Fruit fly (Drosophila melanogaster): ENCODE data around the gene Patsas.

Gene Patsas

dm6 chr2L:12112943-12113557 is 10.0 kb upstream of the Patsas start (continued):
- TF ChIP-seq rgr (GFP tag; optimal IDR thresholded peaks at IDR 0.05) (peak; percentile 12), Mio (GFP tag; optimal IDR thresholded peaks at IDR 0.05) (no peak)

dm6 chr2L:12110810-12111209 is 7.7 kb upstream of the Patsas start, which contains the start of gene Phae2:
Gene Phae2, plus strand, starts transcription at chr2L:12111110.
- no peak for TF ChIP-seq Jra (GFP tag; optimal IDR thresholded peaks at IDR 0.05)
- no peak for TF ChIP-seq br (GFP tag; optimal IDR thresholded peaks at IDR 0.05)
- TF ChIP-seq rgr (GFP tag; optimal IDR thresholded peaks at IDR 0.05), result no peak
- TF ChIP-seq fru (GFP tag; optimal IDR thresholded peaks at IDR 0.05), result no peak

DNA sequence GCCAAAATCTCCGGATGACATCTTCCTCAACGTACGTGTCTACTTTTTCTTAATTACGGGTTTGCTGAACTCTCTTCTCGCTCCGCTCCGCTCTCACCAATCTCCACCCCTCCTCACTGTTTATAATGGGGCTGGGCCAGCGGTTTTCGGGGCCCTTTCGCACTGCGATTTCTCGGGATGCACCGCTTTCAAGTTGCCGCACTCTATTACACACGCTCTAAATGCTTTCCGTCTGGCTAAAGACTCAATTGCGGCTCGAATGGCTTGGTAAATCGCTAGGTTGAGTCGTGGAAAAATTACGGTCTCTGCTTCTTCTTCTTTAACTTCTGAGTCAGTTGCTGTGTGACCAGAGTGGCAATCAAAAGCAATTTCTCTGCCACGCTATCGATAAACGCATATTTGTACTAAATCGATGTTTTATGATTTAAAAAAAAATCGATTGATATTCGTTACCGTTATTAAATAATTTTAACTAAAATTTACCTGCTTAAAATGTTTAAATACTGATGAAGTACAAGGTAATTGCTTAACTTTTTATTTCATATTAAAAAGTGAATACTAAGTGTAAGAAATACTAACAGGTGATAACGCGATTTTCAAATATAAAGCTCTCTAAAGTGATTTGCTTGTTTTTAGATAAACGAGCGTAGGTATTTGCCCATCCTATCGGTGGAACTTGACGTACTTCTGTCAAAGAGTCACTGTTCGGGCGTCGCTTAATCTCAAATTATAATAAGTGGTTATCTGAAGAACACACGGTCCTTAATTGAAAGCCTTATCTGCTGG is 5.9 kb upstream of the Patsas start, which contains the start of the genes Rab6 and Phae1:
TSS of gene Rab6 (minus strand) at position 338 of the 786 bp plus-strand sequence.
TSS of gene Phae1 (plus strand) at position 639 of the 786 bp plus-strand sequence.
- TF ChIP-seq h (GFP tag; optimal IDR thresholded peaks at IDR 0.05) (peak; percentile 34), Jra (GFP tag; optimal IDR thresholded peaks at IDR 0.05) (peak; percentile 46), Rel (GFP tag; optimal IDR thresholded peaks at IDR 0.05) (no peak), Rel (tag; optimal IDR thresholded peaks at IDR 0.05) (peak; percentile 54), Sp1 (GFP tag; optimal IDR thresholded peaks at IDR 0.05) (peak; percentile 28), GATAd (GFP tag; optimal IDR thresholded peaks at IDR 0.05) (no peak)

- no peak for TF ChIP-seq woc (GFP tag; optimal IDR thresholded peaks at IDR 0.05)
- no peak for TF ChIP-seq Vsx2 (GFP tag; optimal IDR thresholded peaks at IDR 0.05; ENCODE audit: partially characterized antibody)
- TF ChIP-seq pan (optimal IDR thresholded peaks at IDR 0.05), result no peak
- no peak for TF ChIP-seq Hr83 (GFP tag; optimal IDR thresholded peaks at IDR 0.05; ENCODE audit: poor library complexity, severe bottlenecking)
- TF ChIP-seq Jra (GFP tag; optimal IDR thresholded peaks at IDR 0.05), result no peak
- no peak for TF ChIP-seq brk (GFP tag; optimal IDR thresholded peaks at IDR 0.05)
- TF ChIP-seq tai (GFP tag; optimal IDR thresholded peaks at IDR 0.05), result no peak
- no peak for TF ChIP-seq GATAd (GFP tag; optimal IDR thresholded peaks at IDR 0.05)
- TF ChIP-seq usp (GFP tag; optimal IDR thresholded peaks at IDR 0.05), result no peak
- no peak for TF ChIP-seq br (GFP tag; optimal IDR thresholded peaks at IDR 0.05)
Observed at dm6 chr2L:12107087-12107486, 4.0 kb upstream of the Patsas start.

dm6 chr2L:12097698-12098097 is 5.4 kb downstream of the Patsas start, which contains the start of gene Ced-12:
Gene Ced-12, plus strand, starts transcription at chr2L:12097838.
- no peak for TF ChIP-seq OdsH (GFP tag; optimal IDR thresholded peaks at IDR 0.05)

DNA sequence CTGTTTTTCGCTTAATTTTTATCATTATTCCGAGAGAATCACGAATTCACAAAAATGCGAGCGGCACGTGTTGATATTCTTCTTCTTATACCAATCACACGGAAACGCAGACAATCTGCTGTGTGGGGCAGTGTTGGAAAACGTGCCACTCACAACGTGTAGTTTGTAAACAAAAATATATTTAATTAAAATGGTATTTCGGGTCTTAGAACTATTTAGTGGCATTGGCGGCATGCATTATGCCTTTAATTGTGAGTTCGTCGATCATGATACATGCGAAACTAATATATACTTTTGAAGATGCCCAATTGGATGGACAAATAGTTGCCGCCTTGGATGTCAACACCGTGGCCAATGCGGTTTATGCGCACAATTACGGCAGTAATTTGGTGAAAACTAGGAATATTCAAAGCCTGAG is 6.7 kb downstream of the Patsas start, which contains the start of the genes CG6712 and Mt2:
TSS of gene CG6712 (minus strand) at position 116 of the 418 bp plus-strand sequence.
TSS of gene Mt2 (plus strand) at position 130 of the 418 bp plus-strand sequence.
- no peak for TF ChIP-seq dsf (GFP tag; optimal IDR thresholded peaks at IDR 0.05; ENCODE audit: borderline replicate concordance)
- TF ChIP-seq woc (GFP tag; optimal IDR thresholded peaks at IDR 0.05), result no peak
- peak; percentile 60 for TF ChIP-seq Myc (optimal IDR thresholded peaks at IDR 0.05)

- TF ChIP-seq sv (GFP tag; optimal IDR thresholded peaks at IDR 0.05) (no peak), dsf (GFP tag; optimal IDR thresholded peaks at IDR 0.05; ENCODE audit: borderline replicate concordance) (no peak), GATAd (GFP tag; optimal IDR thresholded peaks at IDR 0.05) (peak; percentile 66), Dif (GFP tag; optimal IDR thresholded peaks at IDR 0.05; ENCODE audit: partially characterized antibody) (peak; percentile 25)
Observed at dm6 chr2L:12093652-12094051, 9.4 kb downstream of the Patsas start.

dm6 chr2L:12092719-12093118 is 10.4 kb downstream of the Patsas start:
- TF ChIP-seq jim (GFP tag; optimal IDR thresholded peaks at IDR 0.05), result no peak
- TF ChIP-seq Jra (GFP tag; optimal IDR thresholded peaks at IDR 0.05), result no peak
- no peak for TF ChIP-seq sage (GFP tag; optimal IDR thresholded peaks at IDR 0.05)
- TF ChIP-seq h (GFP tag; optimal IDR thresholded peaks at IDR 0.05), result no peak
- no peak for TF ChIP-seq pan (optimal IDR thresholded peaks at IDR 0.05)
- TF ChIP-seq dsf (GFP tag; optimal IDR thresholded peaks at IDR 0.05; ENCODE audit: borderline replicate concordance), result no peak
- TF ChIP-seq fru (GFP tag; optimal IDR thresholded peaks at IDR 0.05), result no peak
- TF ChIP-seq rgr (GFP tag; optimal IDR thresholded peaks at IDR 0.05), result no peak
- no peak for TF ChIP-seq Hr78 (GFP tag; optimal IDR thresholded peaks at IDR 0.05)
- no peak for TF ChIP-seq lola (GFP tag; optimal IDR thresholded peaks at IDR 0.05)
- TF ChIP-seq Mio (GFP tag; optimal IDR thresholded peaks at IDR 0.05), result no peak
- no peak for TF ChIP-seq Dif (GFP tag; optimal IDR thresholded peaks at IDR 0.05; ENCODE audit: partially characterized antibody)
- TF ChIP-seq tai (GFP tag; optimal IDR thresholded peaks at IDR 0.05), result no peak
- no peak for TF ChIP-seq Vsx2 (GFP tag; optimal IDR thresholded peaks at IDR 0.05; ENCODE audit: partially characterized antibody)

Data from whole organism, wandering third instar larva.